Worm (Caenorhabditis elegans) whole organism, mixed stage, embryonic: ENCODE data around the gene sre-30.

Experiments
- M03D4.4 ChIP-seq: sonication (generic microtip); optimal IDR thresholded peaks from 2 replicates; lab custom pipeline; 2017; ENCODE audit warnings: mild to moderate bottlenecking, missing genetic modification characterization, missing compliant biosample characterization
- bed-3 ChIP-seq: fragments of 200-800 bp; sonication (Bioruptor generic); optimal IDR thresholded peaks from 3 replicates; lab custom pipeline; 2018; ENCODE audit warnings: mild to moderate bottlenecking, missing genetic modification characterization, moderate library complexity, missing compliant biosample characterization
- blmp-1 ChIP-seq: fragments of 150-350 bp; optimal IDR thresholded peaks from 2 replicates; lab custom pipeline; 2014; ENCODE audit warnings: missing biosample characterization, missing genetic modification characterization
- ceh-43 ChIP-seq: fragments of 200-800 bp; sonication (Bioruptor generic); optimal IDR thresholded peaks from 2 replicates; lab custom pipeline; 2018; ENCODE audit warnings: mild to moderate bottlenecking, missing genetic modification characterization, moderate library complexity, missing compliant biosample characterization
- ceh-83 ChIP-seq: fragments of 200-800 bp; sonication (Bioruptor generic); optimal IDR thresholded peaks from 2 replicates; lab custom pipeline; 2018; ENCODE audit warnings: mild to moderate bottlenecking, missing genetic modification characterization, missing compliant biosample characterization
- cnd-1 ChIP-seq: fragments of 200-800 bp; sonication (Bioruptor generic); optimal IDR thresholded peaks from 2 replicates; lab custom pipeline; 2018; ENCODE audit warnings: mild to moderate bottlenecking, missing genetic modification characterization, missing compliant biosample characterization
- drap-1 ChIP-seq: fragments of 200-800 bp; sonication (Bioruptor generic); optimal IDR thresholded peaks from 3 replicates; lab custom pipeline; 2018; ENCODE audit warnings: mild to moderate bottlenecking, missing genetic modification characterization, missing compliant biosample characterization
- elt-1 ChIP-seq: sonication (generic microtip); optimal IDR thresholded peaks from 2 replicates; lab custom pipeline; 2017; ENCODE audit warnings: missing genetic modification characterization, mild to moderate bottlenecking, missing compliant biosample characterization, antibody characterized with exemption, moderate library complexity, borderline replicate concordance; ENCODE audit not compliant: insufficient read depth
- elt-3 ChIP-seq: fragments of 150-350 bp; optimal IDR thresholded peaks from 2 replicates; lab custom pipeline; 2014; ENCODE audit warnings: missing biosample characterization, missing genetic modification characterization
- flh-1 ChIP-seq: fragments of 200-800 bp; sonication (Bioruptor generic); optimal IDR thresholded peaks from 2 replicates; lab custom pipeline; 2018; ENCODE audit warnings: mild to moderate bottlenecking, missing genetic modification characterization, moderate library complexity, missing compliant biosample characterization
- ham-2 ChIP-seq: fragments of 200-800 bp; sonication (Bioruptor generic); optimal IDR thresholded peaks from 2 replicates; lab custom pipeline; 2018; ENCODE audit warnings: mild to moderate bottlenecking, missing genetic modification characterization, missing compliant biosample characterization
- hlh-1 ChIP-seq: fragments of 150-350 bp; optimal IDR thresholded peaks from 2 replicates; lab custom pipeline; 2014; ENCODE audit warnings: missing biosample characterization, missing genetic modification reagents, missing genetic modification characterization
- lin-13 ChIP-seq: fragments of 150-350 bp; optimal IDR thresholded peaks from 2 replicates; lab custom pipeline; 2014; ENCODE audit warnings: missing biosample characterization, missing genetic modification characterization
- lin-32 ChIP-seq: fragments of 200-800 bp; sonication (Bioruptor generic); optimal IDR thresholded peaks from 2 replicates; lab custom pipeline; 2018; ENCODE audit warnings: mild to moderate bottlenecking, missing genetic modification characterization, missing compliant biosample characterization
- lsy-2 ChIP-seq: fragments of 150-350 bp; optimal IDR thresholded peaks from 2 replicates; lab custom pipeline; 2014; ENCODE audit warnings: missing biosample characterization, missing genetic modification characterization
- mab-5 ChIP-seq: fragments of 150-350 bp; optimal IDR thresholded peaks from 2 replicates; lab custom pipeline; 2014; ENCODE audit warnings: missing biosample characterization, missing genetic modification characterization
- mls-2 ChIP-seq: sonication (generic microtip); optimal IDR thresholded peaks from 2 replicates; lab custom pipeline; 2016; ENCODE audit warnings: mild to moderate bottlenecking, missing genetic modification characterization, moderate library complexity, missing compliant biosample characterization
- nhr-12 ChIP-seq: fragments of 150-350 bp; optimal IDR thresholded peaks from 2 replicates; lab custom pipeline; 2014; ENCODE audit warnings: missing biosample characterization, missing genetic modification characterization
- nhr-2 ChIP-seq: fragments of 150-350 bp; optimal IDR thresholded peaks from 2 replicates; lab custom pipeline; 2014; ENCODE audit warnings: missing biosample characterization, missing genetic modification characterization
- nhr-28 ChIP-seq: fragments of 150-350 bp; optimal IDR thresholded peaks from 2 replicates; lab custom pipeline; 2014; ENCODE audit warnings: missing biosample characterization, missing genetic modification characterization
- pha-4 ChIP-seq: fragments of 150-350 bp; optimal IDR thresholded peaks from 2 replicates; lab custom pipeline; 2018; ENCODE audit warnings: missing biosample characterization, missing genetic modification reagents, missing genetic modification characterization
- snpc-4 ChIP-seq: fragments of 150-350 bp; optimal IDR thresholded peaks from 2 replicates; lab custom pipeline; 2014; ENCODE audit warnings: missing biosample characterization, missing genetic modification characterization
- sptf-1 ChIP-seq: sonication (generic microtip); optimal IDR thresholded peaks from 2 replicates; lab custom pipeline; 2017; ENCODE audit warnings: mild to moderate bottlenecking, missing genetic modification characterization, moderate library complexity, missing compliant biosample characterization
- tbx-8 ChIP-seq: fragments of 200-800 bp; sonication (Bioruptor generic); optimal IDR thresholded peaks from 2 replicates; lab custom pipeline; 2018; ENCODE audit warnings: mild to moderate bottlenecking, missing genetic modification characterization, moderate library complexity, missing compliant biosample characterization
- unc-120 ChIP-seq: sonication (generic microtip); optimal IDR thresholded peaks from 2 replicates; lab custom pipeline; 2017; ENCODE audit warnings: missing genetic modification characterization, missing compliant biosample characterization; ENCODE audit not compliant: poor library complexity, severe bottlenecking
- unc-62 ChIP-seq: fragments of 150-350 bp; optimal IDR thresholded peaks from 2 replicates; lab custom pipeline; 2014; ENCODE audit warnings: missing biosample characterization, missing genetic modification reagents, missing genetic modification characterization
- zip-8 ChIP-seq: fragments of 150-350 bp; optimal IDR thresholded peaks from 2 replicates; lab custom pipeline; 2014; ENCODE audit warnings: missing biosample characterization, missing genetic modification characterization
- ztf-11 ChIP-seq: fragments of 150-350 bp; optimal IDR thresholded peaks from 2 replicates; lab custom pipeline; 2014; ENCODE audit warnings: missing biosample characterization, missing genetic modification characterization

Gene sre-30

ce11 chrII:12425644-12426222, 19.4 kb upstream of the sre-30 start, which contains the start of gene daf-22:
TSS of gene daf-22 (minus strand) at chrII:12425694.
- no peak for TF ChIP-seq ham-2 (GFP tag; lab: Kevin White, UChicago)
- no peak for TF ChIP-seq tbx-8 (GFP tag; lab: Kevin White, UChicago)
- TF ChIP-seq pha-4 (tag; lab: Kevin White, UChicago), result no peak
- no peak for TF ChIP-seq elt-3
- no peak for TF ChIP-seq zip-8 (tag; lab: Kevin White, UChicago)
- TF ChIP-seq, all 35 proteins: peak for 0

- TF ChIP-seq ham-2 (GFP tag; lab: Kevin White, UChicago) (no peak), ztf-11 (tag; lab: Kevin White, UChicago) (no peak), bed-3 (GFP tag; lab: Kevin White, UChicago) (no peak), sptf-1 (tag; lab: Kevin White, UChicago) (no peak), lin-32 (GFP tag; lab: Kevin White, UChicago) (no peak), M03D4.4 (tag; lab: Kevin White, UChicago) (no peak), snpc-4 (no peak), nhr-12 (tag; lab: Kevin White, UChicago) (no peak)
Observed at ce11 chrII:12420486-12420885, 14.2 kb upstream of the sre-30 start, which contains the start of gene sre-26. TSS of gene sre-26 (minus strand) at chrII:12420586.

- TF ChIP-seq elt-1 (tag; lab: Kevin White, UChicago) (no peak), blmp-1 (no peak), nhr-28 (no peak), hlh-1 (tag; lab: Kevin White, UChicago) (no peak), ztf-11 (tag; lab: Kevin White, UChicago) (no peak), cnd-1 (tag; lab: Kevin White, UChicago) (no peak), bed-3 (GFP tag; lab: Kevin White, UChicago) (no peak), ham-2 (GFP tag; lab: Kevin White, UChicago) (no peak)
Observed at ce11 chrII:12417996-12418395, 11.7 kb upstream of the sre-30 start.

- TF ChIP-seq unc-120 (tag; lab: Kevin White, UChicago), result no peak
Observed at ce11 chrII:12417514-12417913, 11.2 kb upstream of the sre-30 start, which contains the start of gene sre-27. TSS of gene sre-27 (minus strand) at chrII:12417614.

- TF ChIP-seq mls-2 (tag; lab: Kevin White, UChicago) (no peak), snpc-4 (no peak), mab-5 (tag; lab: Kevin White, UChicago) (no peak), flh-1 (GFP tag; lab: Kevin White, UChicago) (no peak), cnd-1 (tag; lab: Kevin White, UChicago) (no peak), lsy-2 (tag; lab: Kevin White, UChicago) (no peak), drap-1 (no peak), M03D4.4 (tag; lab: Kevin White, UChicago) (no peak), tbx-8 (GFP tag; lab: Kevin White, UChicago) (no peak)
Observed at ce11 chrII:12414805-12415204, 8.5 kb upstream of the sre-30 start, which contains the start of gene Y57A10C.11. TSS of gene Y57A10C.11 (minus strand) at chrII:12414905.

- TF ChIP-seq zip-8 (tag; lab: Kevin White, UChicago) (no peak), ceh-43 (GFP tag; lab: Kevin White, UChicago) (no peak), flh-1 (GFP tag; lab: Kevin White, UChicago) (no peak), bed-3 (GFP tag; lab: Kevin White, UChicago) (no peak), nhr-2 (no peak), ceh-83 (GFP tag; lab: Kevin White, UChicago) (no peak), nhr-12 (tag; lab: Kevin White, UChicago) (no peak), elt-3 (no peak), mab-5 (tag; lab: Kevin White, UChicago) (no peak), drap-1 (no peak), unc-62 (GFP tag; lab: Kevin White, UChicago) (no peak), unc-120 (tag; lab: Kevin White, UChicago) (no peak), lin-13 (tag; lab: Kevin White, UChicago) (no peak)
Observed at ce11 chrII:12412417-12412816, 6.1 kb upstream of the sre-30 start, which contains the start of gene Y57A10C.1. TSS of gene Y57A10C.1 (minus strand) at chrII:12412517.
